Worm (Caenorhabditis elegans) whole organism, young adult: ENCODE results near the gene K09C8.2.

Source experiments
- B0019.2 ChIP-seq: fragments of 200-800 bp; sonication (Bioruptor generic); conservative IDR thresholded peaks from 2 replicates; pipeline ENCODE4 v1.3.6; 2022; ENCODE audit warnings: missing genetic modification reagents, missing genetic modification characterization, missing compliant biosample characterization
- B0035.1 ChIP-seq: sonication (generic microtip); optimal IDR thresholded peaks from 2 replicates; lab custom pipeline; 2016; ENCODE audit warnings: missing genetic modification characterization, mild to moderate bottlenecking, missing compliant biosample characterization, missing genotype, missing genetic modification reagents
- D2030.7 ChIP-seq: fragments of 200-800 bp; sonication (Bioruptor generic); IDR thresholded peaks from 2 replicates; pipeline ENCODE4 v1.3.6; 2022; ENCODE audit warnings: missing genetic modification reagents, missing genetic modification characterization, missing compliant biosample characterization
- F33H1.4 ChIP-seq: fragments of 200-800 bp; sonication (Bioruptor generic); IDR thresholded peaks from 2 replicates; pipeline ENCODE4 v1.3.6; 2022; ENCODE audit warnings: missing genetic modification reagents, missing genetic modification characterization, missing compliant biosample characterization
- F52B5.7 ChIP-seq: sonication (generic microtip); optimal IDR thresholded peaks from 2 replicates; lab custom pipeline; 2016; ENCODE audit warnings: mild to moderate bottlenecking, missing genetic modification characterization, missing compliant biosample characterization
- F55B11.4 ChIP-seq: sonication (generic microtip); optimal IDR thresholded peaks from 2 replicates; lab custom pipeline; 2016; ENCODE audit warnings: missing compliant biosample characterization, missing genetic modification characterization, borderline replicate concordance; ENCODE audit not compliant: insufficient read depth
- F57C9.4 ChIP-seq: sonication (generic microtip); optimal IDR thresholded peaks from 2 replicates; lab custom pipeline; 2017; ENCODE audit warnings: mild to moderate bottlenecking, missing genetic modification characterization, missing compliant biosample characterization
- K11D2.4 ChIP-seq: fragments of 200-800 bp; sonication (Bioruptor generic); IDR thresholded peaks from 2 replicates; pipeline ENCODE4 v1.3.6; 2022; ENCODE audit warnings: missing genetic modification reagents, missing genetic modification characterization, missing compliant biosample characterization
- T07F8.4 ChIP-seq: sonication (generic microtip); optimal IDR thresholded peaks from 2 replicates; lab custom pipeline; 2016; ENCODE audit warnings: mild to moderate bottlenecking, missing genetic modification characterization, moderate library complexity, missing compliant biosample characterization
- Y53F4B.3 ChIP-seq: fragments of 200-800 bp; sonication (Bioruptor generic); IDR thresholded peaks from 2 replicates; pipeline ENCODE4 v1.3.6; 2022; ENCODE audit warnings: missing genetic modification reagents, missing genetic modification characterization, missing compliant biosample characterization
- Y79H2A.3 ChIP-seq: fragments of 200-800 bp; sonication (Bioruptor generic); conservative IDR thresholded peaks from 2 replicates; pipeline ENCODE4 v1.3.6; 2022; ENCODE audit warnings: missing genetic modification reagents, missing genetic modification characterization, missing compliant biosample characterization
- Y95B8A.8 ChIP-seq: fragments of 200-800 bp; sonication (Bioruptor generic); IDR thresholded peaks from 2 replicates; pipeline ENCODE4 v1.3.6; 2022; ENCODE audit warnings: missing genetic modification reagents, missing genetic modification characterization, missing compliant biosample characterization
- akir-1 ChIP-seq: fragments of 200-800 bp; sonication (Bioruptor generic); optimal IDR thresholded peaks from 2 replicates; lab custom pipeline; 2018; ENCODE audit warnings: mild to moderate bottlenecking, missing genetic modification characterization, moderate library complexity, missing compliant biosample characterization
- aptf-3 ChIP-seq: fragments of 200-800 bp; sonication (Bioruptor generic); IDR thresholded peaks from 2 replicates; pipeline ENCODE4 v1.3.6; 2022; ENCODE audit warnings: missing genetic modification characterization, missing compliant biosample characterization
- athp-1 ChIP-seq: sonication (generic microtip); optimal IDR thresholded peaks from 2 replicates; lab custom pipeline; 2017; ENCODE audit warnings: mild to moderate bottlenecking, missing genetic modification characterization, missing compliant biosample characterization
- cebp-1 ChIP-seq, 2 experiments: fragments of 200-800 bp in 1 of 2; sonication (Bioruptor generic) in 1 of 2; sonication (generic microtip) in 1 of 2; IDR thresholded peaks in 1 of 2; optimal IDR thresholded peaks in 1 of 2; 2 replicates each; pipeline versions ENCODE4 v1.3.6 to Lab custom; 2017 to 2022; ENCODE audit warnings: missing compliant biosample characterization in 2 of 2, missing genetic modification characterization in 2 of 2, mild to moderate bottlenecking in 1 of 2, missing genetic modification reagents in 1 of 2, moderate library complexity in 1 of 2
- cebp-2 ChIP-seq: fragments of 200-800 bp; sonication (Bioruptor generic); IDR thresholded peaks from 2 replicates; pipeline ENCODE4 v1.3.6; 2022; ENCODE audit warnings: missing genetic modification characterization, missing compliant biosample characterization
- ceh-27 ChIP-seq: fragments of 200-800 bp; sonication (Bioruptor generic); optimal IDR thresholded peaks from 2 replicates; lab custom pipeline; 2018; ENCODE audit warnings: mild to moderate bottlenecking, missing genetic modification characterization, moderate library complexity, missing compliant biosample characterization
- ceh-40 ChIP-seq: fragments of 200-800 bp; sonication (Bioruptor generic); IDR thresholded peaks from 2 replicates; pipeline ENCODE4 v1.3.6; 2022; ENCODE audit warnings: missing genetic modification characterization, missing compliant biosample characterization
- chd-7 ChIP-seq: sonication (generic microtip); optimal IDR thresholded peaks from 2 replicates; lab custom pipeline; 2016; ENCODE audit warnings: mild to moderate bottlenecking, missing genetic modification characterization, moderate library complexity, missing compliant biosample characterization
- dpl-1 ChIP-seq: fragments of 150-350 bp; optimal IDR thresholded peaks from 2 replicates; lab custom pipeline; 2014; ENCODE audit warnings: missing biosample characterization, missing genetic modification reagents, missing genetic modification characterization
- egl-44 ChIP-seq: fragments of 200-800 bp; sonication (Bioruptor generic); IDR thresholded peaks from 2 replicates; pipeline ENCODE4 v1.3.6; 2022; ENCODE audit warnings: missing genetic modification reagents, missing genetic modification characterization, missing compliant biosample characterization
- ets-4 ChIP-seq: fragments of 200-800 bp; sonication (Bioruptor generic); optimal IDR thresholded peaks from 2 replicates; lab custom pipeline; 2018; ENCODE audit warnings: mild to moderate bottlenecking, missing genetic modification characterization, missing compliant biosample characterization
- him-1 ChIP-seq: sonication (generic microtip); optimal IDR thresholded peaks from 2 replicates; lab custom pipeline; 2016; ENCODE audit warnings: missing genotype, missing genetic modification reagents, missing genetic modification characterization, missing compliant biosample characterization
- hlh-12 ChIP-seq: sonication (generic microtip); optimal IDR thresholded peaks from 2 replicates; lab custom pipeline; 2016; ENCODE audit warnings: missing genetic modification characterization, missing compliant biosample characterization
- hmg-20 ChIP-seq: fragments of 200-800 bp; sonication (Bioruptor generic); IDR thresholded peaks from 2 replicates; pipeline ENCODE4 v1.3.6; 2022; ENCODE audit warnings: missing genetic modification reagents, missing genetic modification characterization, missing compliant biosample characterization
- let-526 ChIP-seq: fragments of 200-800 bp; sonication (Bioruptor generic); IDR thresholded peaks from 2 replicates; pipeline ENCODE4 v1.3.6; 2022; ENCODE audit warnings: missing genetic modification reagents, missing genetic modification characterization, missing compliant biosample characterization
- lir-1 ChIP-seq: fragments of 200-800 bp; sonication (Bioruptor generic); conservative IDR thresholded peaks from 2 replicates; pipeline ENCODE4 v1.3.6; 2022; ENCODE audit warnings: missing genetic modification reagents, missing genetic modification characterization, missing compliant biosample characterization
- madf-6 ChIP-seq: fragments of 200-800 bp; sonication (Bioruptor generic); IDR thresholded peaks from 2 replicates; pipeline ENCODE4 v1.3.6; 2022; ENCODE audit warnings: missing genetic modification reagents, missing genetic modification characterization, missing compliant biosample characterization
- mxl-1 ChIP-seq: sonication (generic microtip); optimal IDR thresholded peaks from 2 replicates; lab custom pipeline; 2016; ENCODE audit warnings: missing genetic modification characterization, missing compliant biosample characterization
- nfyb-1 ChIP-seq: fragments of 200-800 bp; sonication (Bioruptor generic); IDR thresholded peaks from 2 replicates; pipeline ENCODE4 v1.3.6; 2022; ENCODE audit warnings: missing genetic modification reagents, missing genetic modification characterization, missing compliant biosample characterization
- nhr-120 ChIP-seq: fragments of 200-800 bp; sonication (Bioruptor generic); IDR thresholded peaks from 2 replicates; pipeline ENCODE4 v1.3.6; 2022; ENCODE audit warnings: missing genetic modification characterization, missing compliant biosample characterization
- nhr-27 ChIP-seq: fragments of 200-800 bp; sonication (Bioruptor generic); optimal IDR thresholded peaks from 2 replicates; lab custom pipeline; 2018; ENCODE audit warnings: mild to moderate bottlenecking, missing genetic modification characterization, moderate library complexity, missing compliant biosample characterization
- nhr-80 ChIP-seq: sonication (generic microtip); optimal IDR thresholded peaks from 2 replicates; lab custom pipeline; 2016; ENCODE audit warnings: missing genetic modification characterization, missing compliant biosample characterization
- rcor-1 ChIP-seq: fragments of 200-800 bp; sonication (Bioruptor generic); IDR thresholded peaks from 2 replicates; pipeline ENCODE4 v1.3.6; 2022; ENCODE audit warnings: missing genetic modification reagents, missing genetic modification characterization, missing compliant biosample characterization
- sdz-38 ChIP-seq: sonication (generic microtip); optimal IDR thresholded peaks from 2 replicates; lab custom pipeline; 2016; ENCODE audit warnings: missing genotype, missing genetic modification characterization, missing compliant biosample characterization
- snpc-1.3 ChIP-seq: sonication (generic microtip); optimal IDR thresholded peaks from 2 replicates; lab custom pipeline; 2017; ENCODE audit warnings: missing genetic modification characterization, mild to moderate bottlenecking, missing compliant biosample characterization, antibody characterized with exemption, moderate library complexity, missing genotype, missing genetic modification reagents; ENCODE audit not compliant: insufficient read depth
- sptf-2 ChIP-seq: fragments of 200-800 bp; sonication (Bioruptor generic); optimal IDR thresholded peaks from 2 replicates; lab custom pipeline; 2018; ENCODE audit warnings: mild to moderate bottlenecking, missing genetic modification characterization, missing compliant biosample characterization
- unc-62 ChIP-seq: fragments of 150-350 bp; optimal IDR thresholded peaks from 2 replicates; lab custom pipeline; 2014; ENCODE audit warnings: missing biosample characterization, missing genetic modification reagents, missing genetic modification characterization
- ztf-22 ChIP-seq: fragments of 200-800 bp; sonication (Bioruptor generic); optimal IDR thresholded peaks from 2 replicates; lab custom pipeline; 2018; ENCODE audit warnings: mild to moderate bottlenecking, missing genetic modification characterization, moderate library complexity, missing compliant biosample characterization
- ztf-6 ChIP-seq: fragments of 200-800 bp; sonication (Bioruptor generic); IDR thresholded peaks from 2 replicates; pipeline ENCODE4 v1.3.6; 2022; ENCODE audit warnings: missing genetic modification reagents, missing genetic modification characterization, missing compliant biosample characterization

K09C8.2 gene

ce11 chrX:10956972-10957678 is 2.1 kb upstream of the K09C8.2 start:
- no peak for TF ChIP-seq nhr-120 (GFP tag; lab: Robert Waterston, UW)
- no peak for TF ChIP-seq him-1 (tag; lab: Kevin White, UChicago)
- TF ChIP-seq nhr-80 (tag; lab: Kevin White, UChicago): peak; percentile 84
- no peak for TF ChIP-seq ceh-40 (GFP tag; lab: Robert Waterston, UW)
- TF ChIP-seq nhr-27 (tag; lab: Kevin White, UChicago): no peak
- TF ChIP-seq F33H1.4 (GFP tag; lab: Robert Waterston, UW): no peak
- no peak for TF ChIP-seq ztf-6 (GFP tag; lab: Robert Waterston, UW)
- TF ChIP-seq, all 124 proteins: peak for 1

- no peak for TF ChIP-seq chd-7
- TF ChIP-seq athp-1 (tag; lab: Kevin White, UChicago): no peak
- TF ChIP-seq egl-44 (GFP tag; lab: Robert Waterston, UW): no peak
- TF ChIP-seq ztf-22: no peak
- no peak for TF ChIP-seq B0035.1 (tag; lab: Kevin White, UChicago)
These were observed 809 bp upstream of the K09C8.2 start, which contains the start of gene nlp-19 for ce11 chrX:10958427-10958826. Gene nlp-19 (plus strand): TSS chrX:10958727.

DNA sequence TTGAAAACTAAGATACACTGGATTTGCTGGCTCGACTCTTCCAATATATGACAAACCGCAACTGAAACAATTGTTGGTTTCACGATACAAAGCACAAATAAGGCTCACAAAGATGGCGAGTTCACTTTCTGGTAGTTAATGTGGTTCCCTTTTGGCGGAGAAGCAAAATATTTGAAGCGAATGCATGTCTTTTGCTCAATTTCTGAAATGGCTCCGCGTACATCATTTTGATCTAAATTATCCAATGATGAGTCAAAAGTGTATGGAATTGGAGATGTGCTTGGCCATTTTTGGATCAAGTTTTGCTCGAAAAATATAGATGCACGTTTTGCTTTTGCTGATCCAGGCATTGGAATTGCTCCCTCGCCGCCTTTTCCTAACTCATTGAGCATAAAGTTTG is 2.5 kb downstream of the K09C8.2 start:
- TF ChIP-seq B0019.2 (GFP tag; lab: Robert Waterston, UW): no peak
- TF ChIP-seq T07F8.4 (tag; lab: Kevin White, UChicago): no peak
- TF ChIP-seq madf-6 (GFP tag; lab: Robert Waterston, UW): no peak
- no peak for TF ChIP-seq rcor-1 (GFP tag; lab: Robert Waterston, UW)
- TF ChIP-seq cebp-2: no peak
- TF ChIP-seq F55B11.4 (tag; lab: Kevin White, UChicago): no peak
- TF ChIP-seq Y79H2A.3 (GFP tag; lab: Robert Waterston, UW): no peak
- no peak for TF ChIP-seq unc-62 (GFP tag; lab: Kevin White, UChicago)

DNA sequence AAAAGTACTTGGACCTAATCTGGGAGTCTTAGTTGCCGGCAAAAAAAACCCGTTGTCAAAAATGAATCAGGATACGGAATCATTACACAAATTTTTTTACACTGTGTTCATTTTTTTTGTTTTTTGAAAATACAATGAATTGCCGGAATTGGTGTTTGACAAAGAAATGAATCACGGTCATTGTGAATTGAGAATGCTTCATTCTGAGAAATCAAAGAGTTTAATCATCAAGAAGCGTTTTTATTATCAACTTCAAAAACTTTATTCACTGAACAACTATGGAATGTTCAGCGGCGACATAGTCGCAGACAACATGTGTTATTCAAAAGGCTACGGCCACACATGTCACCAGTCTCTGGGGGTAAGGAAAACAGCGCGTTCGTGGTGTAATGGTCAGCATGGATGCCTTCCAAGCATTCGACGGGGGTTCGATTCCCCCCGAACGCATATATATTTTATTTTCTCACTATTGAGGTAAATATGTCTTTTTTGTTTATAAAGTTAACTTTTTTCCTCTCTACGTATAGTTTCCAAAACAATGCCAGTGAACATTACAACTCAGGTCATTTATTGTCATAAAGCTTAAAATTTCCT is 4.3 kb downstream of the K09C8.2 start, which contains the start of gene nas-10:
Gene nas-10, minus strand, starts transcription at position 51 of the 594 bp plus-strand sequence.
- TF ChIP-seq snpc-1.3 (tag; lab: Kevin White, UChicago) (no peak), let-526 (GFP tag; lab: Robert Waterston, UW) (peak; percentile 81), ets-4 (GFP tag; lab: Kevin White, UChicago) (peak; percentile 56), nfyb-1 (peak; percentile 85), cebp-1 (GFP tag; IDR thresholded peaks at IDR 0.05; lab: Robert Waterston, UW) (no peak; the same call in 1 of the 2 replicates), cebp-1 (tag; optimal IDR thresholded peaks at IDR 0.05; lab: Kevin White, UChicago) (no peak), F52B5.7 (tag; lab: Kevin White, UChicago) (peak; percentile 65), dpl-1 (GFP tag; lab: Kevin White, UChicago) (no peak), F57C9.4 (peak; percentile 7), akir-1 (GFP tag; lab: Kevin White, UChicago) (no peak), lir-1 (0 out of 2 replicates have a peak, but pooled peaks have one; percentile 10), hlh-12 (tag; lab: Kevin White, UChicago) (peak; percentile 34), mxl-1 (tag; lab: Kevin White, UChicago) (peak; percentile 68), Y95B8A.8 (no peak), sptf-2 (peak; percentile 2), hmg-20 (GFP tag; lab: Robert Waterston, UW) (peak; percentile 57; the same call in 1 of the 2 replicates), ceh-27 (GFP tag; lab: Kevin White, UChicago) (peak; percentile 40), sdz-38 (tag; lab: Kevin White, UChicago) (no peak), Y53F4B.3 (GFP tag; lab: Robert Waterston, UW) (0 out of 2 replicates have a peak, but pooled peaks have one; percentile 5), aptf-3 (0 out of 2 replicates have a peak, but pooled peaks have one; percentile 11), D2030.7 (GFP tag; lab: Robert Waterston, UW) (peak; percentile 73), chd-7 (peak; percentile 53), K11D2.4 (GFP tag; lab: Robert Waterston, UW) (0 out of 2 replicates have a peak, but pooled peaks have one; percentile 45)
